Fruit fly (Drosophila melanogaster) whole organism, embryonic: ENCODE data around the gene CG7272.

Experiments used
- CG10209 ChIP-seq: fragments of 200-800 bp; sonication (Bioruptor generic); optimal IDR thresholded peaks from 3 replicates; lab custom pipeline; 2017; ENCODE audit warnings: missing biosample characterization, mild to moderate bottlenecking, missing genetic modification characterization, missing genetic modification reagents
- CG1233 ChIP-seq: fragments of 200-800 bp; sonication (Bioruptor generic); optimal IDR thresholded peaks from 4 replicates; lab custom pipeline; 2018; ENCODE audit warnings: missing biosample characterization, mild to moderate bottlenecking, missing genetic modification characterization
- CG12391 ChIP-seq: fragments of 200-800 bp; sonication (Bioruptor generic); optimal IDR thresholded peaks from 3 replicates; lab custom pipeline; 2018; ENCODE audit warnings: missing biosample characterization, mild to moderate bottlenecking, missing genetic modification characterization, moderate library complexity
- CG12744 ChIP-seq: fragments of 200-800 bp; sonication (Bioruptor generic); optimal IDR thresholded peaks from 2 replicates; lab custom pipeline; 2016; ENCODE audit warnings: missing biosample characterization, missing genetic modification characterization
- CG13287 ChIP-seq: fragments of 200-800 bp; sonication (Bioruptor generic); IDR thresholded peaks from 2 replicates; pipeline ENCODE4 v1.3.6; 2022; ENCODE audit warnings: missing biosample characterization, missing genetic modification characterization; ENCODE audit not compliant: partially characterized antibody
- CG14667 ChIP-seq: fragments of 200-800 bp; sonication (Bioruptor generic); IDR thresholded peaks from 2 replicates; pipeline ENCODE4 v1.3.6; 2022; ENCODE audit warnings: missing biosample characterization, missing genetic modification characterization
- CG14710 ChIP-seq: fragments of 200-800 bp; sonication (Bioruptor generic); optimal IDR thresholded peaks from 3 replicates; lab custom pipeline; 2019; ENCODE audit warnings: missing biosample characterization, mild to moderate bottlenecking, missing genetic modification characterization, moderate library complexity
- CG16863 ChIP-seq: fragments of 200-800 bp; sonication (Bioruptor generic); optimal IDR thresholded peaks from 3 replicates; lab custom pipeline; 2016; ENCODE audit warnings: missing biosample characterization, missing genetic modification characterization
- CG17359 ChIP-seq: fragments of 200-800 bp; sonication (Bioruptor generic); optimal IDR thresholded peaks from 3 replicates; lab custom pipeline; 2018; ENCODE audit warnings: missing biosample characterization, mild to moderate bottlenecking, missing genetic modification characterization, moderate library complexity
- CG2120 ChIP-seq: fragments of 200-800 bp; sonication (Bioruptor generic); optimal IDR thresholded peaks from 3 replicates; lab custom pipeline; 2016; ENCODE audit warnings: missing biosample characterization, missing genetic modification characterization
- CG30020 ChIP-seq: fragments of 200-800 bp; optimal IDR thresholded peaks from 2 replicates; lab custom pipeline; 2019; ENCODE audit warnings: missing biosample characterization, mild to moderate bottlenecking, missing genetic modification characterization, moderate library complexity
- CG6791 ChIP-seq: fragments of 200-800 bp; sonication (Bioruptor generic); IDR thresholded peaks from 3 replicates; pipeline ENCODE4 v1.3.6; 2022; ENCODE audit warnings: missing biosample characterization, missing genetic modification characterization; ENCODE audit not compliant: partially characterized antibody
- CG7372 ChIP-seq: fragments of 200-800 bp; sonication (Bioruptor generic); IDR thresholded peaks from 2 replicates; pipeline ENCODE4 v1.3.6; 2022; ENCODE audit warnings: missing biosample characterization, missing genetic modification characterization
- CG8478 ChIP-seq: fragments of >200 bp; optimal IDR thresholded peaks from 2 replicates; lab custom pipeline; 2018
- CG9437 ChIP-seq: fragments of 200-800 bp; sonication (Bioruptor generic); optimal IDR thresholded peaks from 2 replicates; lab custom pipeline; 2018; ENCODE audit warnings: missing biosample characterization, mild to moderate bottlenecking, missing genetic modification characterization
- CG9609 ChIP-seq: fragments of 200-800 bp; sonication (Bioruptor generic); optimal IDR thresholded peaks from 3 replicates; lab custom pipeline; 2016; ENCODE audit warnings: missing biosample characterization, missing genetic modification characterization
- CrebB ChIP-seq: fragments of 200-800 bp; sonication (Bioruptor generic); optimal IDR thresholded peaks from 3 replicates; lab custom pipeline; 2018; ENCODE audit warnings: missing biosample characterization, mild to moderate bottlenecking, missing genetic modification characterization
- D19A ChIP-seq: fragments of 200-800 bp; optimal IDR thresholded peaks from 3 replicates; lab custom pipeline; 2019; ENCODE audit warnings: missing biosample characterization, mild to moderate bottlenecking, missing genetic modification characterization, moderate library complexity
- Fer1 ChIP-seq: fragments of 200-800 bp; sonication (Bioruptor generic); optimal IDR thresholded peaks from 2 replicates; lab custom pipeline; 2017; ENCODE audit warnings: missing biosample characterization, mild to moderate bottlenecking, missing genetic modification characterization
- HmgD ChIP-seq: fragments of 200-800 bp; sonication (Bioruptor generic); optimal IDR thresholded peaks from 3 replicates; lab custom pipeline; 2016; ENCODE audit warnings: missing biosample characterization, missing genetic modification characterization
- Hmr ChIP-seq: fragments of 200-800 bp; sonication (Bioruptor generic); optimal IDR thresholded peaks from 3 replicates; lab custom pipeline; 2017; ENCODE audit warnings: mild to moderate bottlenecking, missing biosample characterization, missing genetic modification reagents, missing genetic modification characterization
- Jarid2 ChIP-seq: fragments of 200-800 bp; sonication (Bioruptor generic); optimal IDR thresholded peaks from 3 replicates; lab custom pipeline; 2017; ENCODE audit warnings: mild to moderate bottlenecking, missing biosample characterization, missing genetic modification reagents, missing genetic modification characterization
- Kr ChIP-seq: fragments of 200-800 bp; sonication (Bioruptor generic); optimal IDR thresholded peaks from 2 replicates; lab custom pipeline; 2017; ENCODE audit warnings: missing biosample characterization, mild to moderate bottlenecking, missing genetic modification characterization
- Neu2 ChIP-seq: fragments of 200-800 bp; sonication (Bioruptor generic); optimal IDR thresholded peaks from 3 replicates; lab custom pipeline; 2016; ENCODE audit warnings: missing biosample characterization, missing genetic modification characterization, borderline replicate concordance
- Nf-YB ChIP-seq: fragments of 200-800 bp; sonication (Bioruptor generic); optimal IDR thresholded peaks from 3 replicates; lab custom pipeline; 2019; ENCODE audit warnings: missing biosample characterization, mild to moderate bottlenecking, missing genetic modification characterization, moderate library complexity
- Sox102F ChIP-seq: fragments of 200-800 bp; sonication (Bioruptor generic); optimal IDR thresholded peaks from 2 replicates; lab custom pipeline; 2018; ENCODE audit warnings: missing biosample characterization, mild to moderate bottlenecking, missing genetic modification characterization, moderate library complexity
- Spps ChIP-seq: fragments of 200-800 bp; sonication (Bioruptor generic); optimal IDR thresholded peaks from 2 replicates; lab custom pipeline; 2018; ENCODE audit warnings: missing biosample characterization, mild to moderate bottlenecking, missing genetic modification characterization
- Xrp1 ChIP-seq: fragments of 200-800 bp; sonication (Bioruptor generic); IDR thresholded peaks from 2 replicates; pipeline ENCODE4 v1.3.6; 2022; ENCODE audit warnings: missing biosample characterization, missing genetic modification characterization
- YL-1 ChIP-seq: fragments of 200-800 bp; sonication (Bioruptor generic); optimal IDR thresholded peaks from 3 replicates; lab custom pipeline; 2017; ENCODE audit warnings: missing biosample characterization, mild to moderate bottlenecking, missing genetic modification characterization
- croc ChIP-seq: fragments of 200-800 bp; sonication (Bioruptor generic); conservative IDR thresholded peaks from 3 replicates; pipeline ENCODE4 v1.3.6; 2022; ENCODE audit warnings: missing biosample characterization, missing genetic modification characterization
- dimm ChIP-seq: fragments of 200-800 bp; sonication (Bioruptor generic); IDR thresholded peaks from 2 replicates; pipeline ENCODE4 v1.3.6; 2022; ENCODE audit warnings: missing biosample characterization, missing genetic modification characterization
- dmrt11E ChIP-seq: fragments of 200-800 bp; sonication (Bioruptor generic); optimal IDR thresholded peaks from 3 replicates; lab custom pipeline; 2018; ENCODE audit warnings: missing biosample characterization, mild to moderate bottlenecking, missing genetic modification characterization, moderate library complexity
- fd64A ChIP-seq: fragments of 200-800 bp; sonication (Bioruptor generic); optimal IDR thresholded peaks from 3 replicates; lab custom pipeline; 2018; ENCODE audit warnings: missing biosample characterization, mild to moderate bottlenecking, missing genetic modification characterization
- gro ChIP-seq: fragments of 200-800 bp; sonication (Bioruptor generic); optimal IDR thresholded peaks from 2 replicates; lab custom pipeline; 2016; ENCODE audit warnings: missing biosample characterization, missing genetic modification characterization
- gt ChIP-seq: fragments of 200-800 bp; sonication (Bioruptor generic); IDR thresholded peaks from 2 replicates; pipeline ENCODE4 v1.3.6; 2022; ENCODE audit warnings: missing biosample characterization, missing genetic modification characterization
- ham ChIP-seq: fragments of 200-800 bp; sonication (Bioruptor generic); IDR thresholded peaks from 2 replicates; pipeline ENCODE4 v1.3.6; 2022; ENCODE audit warnings: missing biosample characterization, missing genetic modification characterization
- her ChIP-seq: fragments of 200-800 bp; sonication (Bioruptor generic); optimal IDR thresholded peaks from 2 replicates; lab custom pipeline; 2016; ENCODE audit warnings: missing biosample characterization, missing genetic modification characterization
- inv ChIP-seq: fragments of 200-800 bp; sonication (Bioruptor generic); IDR thresholded peaks from 2 replicates; pipeline ENCODE4 v1.3.6; 2022; ENCODE audit warnings: missing biosample characterization, missing genetic modification characterization; ENCODE audit not compliant: partially characterized antibody
- ken ChIP-seq: fragments of 200-800 bp; sonication (Bioruptor generic); IDR thresholded peaks from 3 replicates; pipeline ENCODE4 v1.3.6; 2022; ENCODE audit warnings: missing biosample characterization, missing genetic modification characterization
- lbe ChIP-seq: fragments of 200-800 bp; sonication (Bioruptor generic); optimal IDR thresholded peaks from 2 replicates; lab custom pipeline; 2016; ENCODE audit warnings: missing biosample characterization, mild to moderate bottlenecking, missing genetic modification characterization
- mam ChIP-seq: fragments of 200-800 bp; sonication (Bioruptor generic); optimal IDR thresholded peaks from 3 replicates; lab custom pipeline; 2016; ENCODE audit warnings: missing biosample characterization, missing genetic modification characterization
- nerfin-1 ChIP-seq: fragments of 200-800 bp; sonication (Bioruptor generic); optimal IDR thresholded peaks from 3 replicates; lab custom pipeline; 2019; ENCODE audit warnings: missing biosample characterization, mild to moderate bottlenecking, missing genetic modification characterization, moderate library complexity
- pan ChIP-seq, 4 experiments: fragments of >200 bp in 3 of 4; fragments of 200-800 bp in 1 of 4; sonication (Bioruptor generic) in 1 of 4; optimal IDR thresholded peaks in 3 of 4; IDR thresholded peaks in 1 of 4; 2 replicates each; pipeline versions ENCODE4 v1.3.6 to Lab custom; 2017 to 2022; ENCODE audit warnings: missing biosample characterization in 2 of 4, missing genetic modification characterization in 2 of 4, mixed read lengths in 1 of 4
- phol ChIP-seq: fragments of 200-800 bp; sonication (Bioruptor generic); optimal IDR thresholded peaks from 3 replicates; lab custom pipeline; 2018; ENCODE audit warnings: missing biosample characterization, mild to moderate bottlenecking, missing genetic modification characterization, moderate library complexity
- repo ChIP-seq: fragments of 200-800 bp; sonication (Bioruptor generic); optimal IDR thresholded peaks from 2 replicates; lab custom pipeline; 2016; ENCODE audit warnings: missing biosample characterization, missing genetic modification characterization
- salm ChIP-seq: fragments of 200-800 bp; sonication (Bioruptor generic); optimal IDR thresholded peaks from 2 replicates; lab custom pipeline; 2018; ENCODE audit warnings: missing biosample characterization, mild to moderate bottlenecking, missing genetic modification characterization
- schlank ChIP-seq: fragments of 200-800 bp; sonication (Bioruptor generic); optimal IDR thresholded peaks from 2 replicates; lab custom pipeline; 2018; ENCODE audit warnings: missing biosample characterization, mild to moderate bottlenecking, missing genetic modification characterization
- seq ChIP-seq: fragments of 200-800 bp; sonication (Bioruptor generic); IDR thresholded peaks from 2 replicates; pipeline ENCODE4 v1.3.6; 2022; ENCODE audit warnings: missing biosample characterization, missing genetic modification characterization
- shn ChIP-seq: fragments of 200-800 bp; sonication (Bioruptor generic); optimal IDR thresholded peaks from 3 replicates; lab custom pipeline; 2016; ENCODE audit warnings: missing biosample characterization, missing genetic modification characterization
- slbo ChIP-seq: fragments of 200-800 bp; sonication (Bioruptor generic); IDR thresholded peaks from 2 replicates; pipeline ENCODE4 v1.3.6; 2022; ENCODE audit warnings: missing biosample characterization, missing genetic modification characterization

CG7272 gene

dm6 chr3L:15508233-15508632 is 7.5 kb downstream of the CG7272 start, which contains the start of gene CG7841 (continued):
- TF ChIP-seq CG16863 (GFP tag; lab: Kevin White, UChicago) (peak; percentile 96), CG7372 (peak; percentile 95), CG2120 (GFP tag; lab: Kevin White, UChicago) (peak; percentile 98), Fer1 (GFP tag; lab: Kevin White, UChicago) (peak; percentile 99), mam (GFP tag; lab: Kevin White, UChicago) (peak; percentile 96), shn (GFP tag; lab: Kevin White, UChicago) (peak; percentile 96), D19A (tag; lab: Kevin White, UChicago) (peak; percentile 97), CG10209 (GFP tag; lab: Kevin White, UChicago) (peak; percentile 97), CG1233 (GFP tag; lab: Kevin White, UChicago) (peak; percentile 98), Spps (peak; percentile 98), Hmr (peak; percentile 99), CG13287 (GFP tag; lab: Robert Waterston, UW) (peak; percentile 42; the same call in 1 of the 2 replicates), CG12391 (peak; percentile 99), CG14710 (tag; lab: Kevin White, UChicago) (peak; percentile 100), CG17359 (tag; lab: Kevin White, UChicago) (peak; percentile 98), her (GFP tag; lab: Kevin White, UChicago) (peak; percentile 96), seq (GFP tag; lab: Robert Waterston, UW) (peak; percentile 97), HmgD (GFP tag; lab: Kevin White, UChicago) (peak; percentile 91), salm (peak; percentile 98), CG14667 (no peak; the same call in 1 of the 2 replicates), phol (tag; lab: Kevin White, UChicago) (peak; percentile 97), ken (GFP tag; lab: Robert Waterston, UW) (peak; percentile 93), repo (peak; percentile 97), CG6791 (GFP tag; lab: Robert Waterston, UW) (no peak), gro (GFP tag; lab: Kevin White, UChicago) (peak; percentile 99), Jarid2 (GFP tag; lab: Kevin White, UChicago) (peak; percentile 88), inv (GFP tag; lab: Robert Waterston, UW) (no peak), Kr (peak; percentile 85), schlank (tag; lab: Kevin White, UChicago) (peak; percentile 97), Xrp1 (GFP tag; lab: Robert Waterston, UW) (peak; percentile 98), YL-1 (GFP tag; lab: Kevin White, UChicago) (peak; percentile 95), fd64A (peak; percentile 98), Neu2 (GFP tag; lab: Kevin White, UChicago) (peak; percentile 91), pan (optimal IDR thresholded peaks at IDR 0.05; lab: Kevin White, UChicago) (no peak), pan (GFP tag; optimal IDR thresholded peaks at IDR 0.05 in 1 of 2, IDR thresholded peaks at IDR 0.05 in 1 of 2) (peak in 1 of 2 experiments; percentile 97), CG8478 (no peak), nerfin-1 (tag; lab: Kevin White, UChicago) (peak; percentile 98), Nf-YB (GFP tag; lab: Kevin White, UChicago) (peak; percentile 89), CG9609 (GFP tag; lab: Kevin White, UChicago) (peak; percentile 96), lbe (GFP tag; lab: Kevin White, UChicago) (peak; percentile 98), CG9437 (GFP tag; lab: Kevin White, UChicago) (peak; percentile 90), CG12744 (GFP tag; lab: Kevin White, UChicago) (peak; percentile 97), slbo (GFP tag; lab: Robert Waterston, UW) (peak; percentile 94), dimm (no peak), gt (GFP tag; lab: Robert Waterston, UW) (peak; percentile 66), CG30020 (tag; lab: Kevin White, UChicago) (peak; percentile 89), dmrt11E (tag; lab: Kevin White, UChicago) (peak; percentile 99), CrebB (tag; lab: Kevin White, UChicago) (peak; percentile 99), ham (GFP tag; lab: Robert Waterston, UW) (peak; percentile 78; the same call in 1 of the 2 replicates), Sox102F (GFP tag; lab: Kevin White, UChicago) (peak; percentile 97), croc (peak; percentile 86)
